Worm (Caenorhabditis elegans): ENCODE measurements around the gene F54B3.1.

The F54B3.1 gene

ce11 chrII:10248355-10249041 is 2.6 kb upstream of the F54B3.1 start, which contains the start of gene atad-3 (continued):
- peak; percentile 97 for TF ChIP-seq isw-1 (GFP tag; IDR thresholded peaks at IDR 0.05)
- peak; percentile 88 for TF ChIP-seq swsn-7 (tag; optimal IDR thresholded peaks at IDR 0.05)

DNA sequence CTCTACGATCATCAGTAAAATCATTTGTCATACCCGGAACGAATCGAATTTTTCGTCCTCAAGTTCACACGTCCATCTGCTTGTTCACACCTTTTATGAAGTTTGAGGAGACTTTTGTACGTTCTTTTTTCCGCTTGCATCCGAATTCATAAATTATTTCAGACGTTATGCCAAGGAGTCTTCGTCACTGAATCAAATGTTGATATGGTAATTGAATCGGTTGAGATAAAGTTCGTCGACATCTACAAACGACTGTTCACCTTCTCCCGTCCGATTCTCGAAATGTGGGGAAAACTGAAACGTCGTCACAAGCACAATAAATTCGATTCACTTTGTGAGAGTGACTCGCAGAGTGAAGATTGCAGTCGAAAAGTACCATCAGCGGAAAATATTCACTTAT is 982 bp downstream of the F54B3.1 start:
- TF ChIP-seq sup-37 (GFP tag; optimal IDR thresholded peaks at IDR 0.05) (no peak), ceh-8 (GFP tag; optimal IDR thresholded peaks at IDR 0.05) (no peak)

- TF ChIP-seq nhr-20 (tag; optimal IDR thresholded peaks at IDR 0.05) (no peak), fkh-4 (tag; optimal IDR thresholded peaks at IDR 0.05; ENCODE audit: borderline replicate concordance) (no peak), lsy-2 (tag; optimal IDR thresholded peaks at IDR 0.05) (no peak), unc-30 (tag; optimal IDR thresholded peaks at IDR 0.05) (no peak), ztf-11 (tag; optimal IDR thresholded peaks at IDR 0.05) (no peak), egl-13 (tag; optimal IDR thresholded peaks at IDR 0.05) (no peak), snpc-4 (tag; optimal IDR thresholded peaks at IDR 0.05) (no peak)
Measured at ce11 chrII:10261261-10261660, 10.2 kb downstream of the F54B3.1 start.

DNA sequence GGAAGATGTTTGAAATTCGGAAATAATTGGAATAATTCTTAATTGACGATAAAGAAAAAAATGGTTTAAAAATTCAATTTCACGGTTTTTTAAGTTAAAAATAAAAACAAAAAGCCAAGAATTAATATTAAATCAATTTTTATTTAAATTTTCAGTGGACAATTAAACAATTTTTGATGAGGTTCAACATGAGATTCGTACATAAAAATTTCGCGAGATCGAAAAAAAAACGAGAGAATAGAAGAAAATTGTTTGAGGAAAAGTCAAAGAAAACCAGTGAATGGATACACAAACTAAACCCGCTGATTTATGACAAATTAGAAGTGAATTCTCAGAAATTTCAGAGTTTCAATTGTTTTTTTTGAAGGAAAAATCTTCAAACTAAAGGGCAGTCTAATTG is 19.0 kb downstream of the F54B3.1 start, which contains the start of gene F54B3.2:
TSS of gene F54B3.2 (minus strand) at position 101 of the 400 bp plus-strand sequence.
- TF ChIP-seq xbp-1 (tag; optimal IDR thresholded peaks at IDR 0.05): no peak
- no peak for TF ChIP-seq aha-1 (tag; optimal IDR thresholded peaks at IDR 0.05)
- TF ChIP-seq nhr-12 (tag; optimal IDR thresholded peaks at IDR 0.05): no peak
- TF ChIP-seq alr-1 (tag; optimal IDR thresholded peaks at IDR 0.05; ENCODE audit: borderline replicate concordance): no peak
- TF ChIP-seq ceh-63 (GFP tag; optimal IDR thresholded peaks at IDR 0.05): no peak
- TF ChIP-seq sup-37 (GFP tag; optimal IDR thresholded peaks at IDR 0.05): no peak
- no peak for TF ChIP-seq ets-5 (GFP tag; IDR thresholded peaks at IDR 0.05)
- TF ChIP-seq lir-3 (tag; optimal IDR thresholded peaks at IDR 0.05; ENCODE audit: poor library complexity): no peak
- no peak for TF ChIP-seq efl-3 (GFP tag; optimal IDR thresholded peaks at IDR 0.05)
- TF ChIP-seq lin-15B (tag; optimal IDR thresholded peaks at IDR 0.05): no peak
- TF ChIP-seq C16A3.4 (tag; optimal IDR thresholded peaks at IDR 0.05): no peak
- no peak for TF ChIP-seq nhr-11 (tag; optimal IDR thresholded peaks at IDR 0.05)
- no peak for TF ChIP-seq blmp-1 (tag; optimal IDR thresholded peaks at IDR 0.05)
- no peak for TF ChIP-seq mep-1 (tag; optimal IDR thresholded peaks at IDR 0.05)
- TF ChIP-seq snpc-4 (tag; optimal IDR thresholded peaks at IDR 0.05): no peak

- TF ChIP-seq snu-23 (GFP tag; optimal IDR thresholded peaks at IDR 0.05): no peak
- TF ChIP-seq egl-27 (tag; optimal IDR thresholded peaks at IDR 0.05): no peak
- no peak for TF ChIP-seq Y116A8C.19 (tag; optimal IDR thresholded peaks at IDR 0.05; ENCODE audit: borderline replicate concordance)
- no peak for TF ChIP-seq lsy-2 (tag; optimal IDR thresholded peaks at IDR 0.05)
- TF ChIP-seq nhr-85 (tag): no peak
- no peak for TF ChIP-seq lin-15B (tag; optimal IDR thresholded peaks at IDR 0.05)
- TF ChIP-seq sptf-1 (tag; optimal IDR thresholded peaks at IDR 0.05): no peak
- TF ChIP-seq C34B4.2 (tag; optimal IDR thresholded peaks at IDR 0.05): no peak
- no peak for TF ChIP-seq ama-1 (optimal IDR thresholded peaks at IDR 0.05)
- no peak for TF ChIP-seq lin-35 (GFP tag; optimal IDR thresholded peaks at IDR 0.05)
- no peak for TF ChIP-seq pqm-1 (tag; optimal IDR thresholded peaks at IDR 0.05)
Measured at ce11 chrII:10271093-10271492, 20.0 kb downstream of the F54B3.1 start, which contains the start of gene F54B3.4. F54B3.4 (minus strand) TSS chrII:10271193.

ce11 chrII:10279561-10279960 is 28.5 kb downstream of the F54B3.1 start, which contains the start of gene ZK971.1:
ZK971.1 (minus strand) TSS chrII:10279661.
- TF ChIP-seq nhr-19 (GFP tag; conservative IDR thresholded peaks at IDR 0.05) (no peak), alr-1 (tag; optimal IDR thresholded peaks at IDR 0.05; ENCODE audit: borderline replicate concordance) (no peak), egl-27 (tag; optimal IDR thresholded peaks at IDR 0.05) (no peak), ceh-90 (tag; optimal IDR thresholded peaks at IDR 0.05) (no peak), irx-1 (tag; optimal IDR thresholded peaks at IDR 0.05) (no peak)
